Worm (Caenorhabditis elegans) whole organism, L3 larva: ENCODE measurements around the gene B0218.5.

Source experiments
- ceh-16 ChIP-seq: sonication (generic microtip); optimal IDR thresholded peaks from 2 replicates; lab custom pipeline; 2017; ENCODE audit warnings: missing biosample characterization, missing genetic modification characterization
- elt-2 ChIP-seq: sonication (generic microtip); optimal IDR thresholded peaks from 2 replicates; lab custom pipeline; 2016; ENCODE audit warnings: missing genetic modification reagents, mild to moderate bottlenecking, missing genetic modification characterization, missing compliant biosample characterization
- nhr-12 ChIP-seq: fragments of 150-350 bp; optimal IDR thresholded peaks from 2 replicates; lab custom pipeline; 2014; ENCODE audit warnings: missing biosample characterization, missing genetic modification characterization
- nhr-25 ChIP-seq: sonication (generic microtip); optimal IDR thresholded peaks from 2 replicates; lab custom pipeline; 2017; ENCODE audit warnings: missing biosample characterization, missing genetic modification characterization
- skn-1 ChIP-seq: fragments of 150-350 bp; optimal IDR thresholded peaks from 2 replicates; lab custom pipeline; 2014; ENCODE audit warnings: missing biosample characterization, missing genetic modification characterization
- snpc-4 ChIP-seq: fragments of 150-350 bp; optimal IDR thresholded peaks from 2 replicates; lab custom pipeline; 2014; ENCODE audit warnings: missing biosample characterization, missing genetic modification characterization

B0218.5 gene

DNA sequence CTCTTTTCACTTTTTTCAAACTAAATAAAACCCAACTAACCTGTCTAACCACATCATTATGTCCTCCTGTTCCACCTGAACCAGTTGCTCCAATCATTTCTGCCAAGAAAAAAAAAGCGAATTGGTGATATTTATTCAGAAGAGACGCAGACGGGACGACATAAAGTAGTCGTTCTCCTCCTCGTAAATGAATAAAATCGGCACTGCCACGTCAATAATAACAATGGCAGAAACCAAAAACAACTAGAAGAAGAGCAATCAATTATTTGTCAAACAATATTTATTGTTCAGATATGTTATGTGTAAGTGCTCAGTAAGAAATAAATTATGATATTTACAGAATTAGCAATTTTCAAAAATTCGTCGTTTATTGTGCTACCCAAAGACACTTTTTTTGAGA lies 49.6 kb downstream of the B0218.5 start, which contains the start of gene rabs-5:
TSS of gene rabs-5 (minus strand) at position 101 of the 400 bp plus-strand sequence.
- TF ChIP-seq nhr-25 (tag; lab: Kevin White, UChicago) (no peak), ceh-16 (tag; lab: Kevin White, UChicago) (no peak), nhr-12 (no peak), snpc-4 (tag; lab: Kevin White, UChicago) (no peak), skn-1 (tag; lab: Kevin White, UChicago) (no peak), elt-2 (tag; lab: Kevin White, UChicago) (no peak)
